Worm (Caenorhabditis elegans) whole organism, L2 larva: ENCODE results near the gene srj-18.

Experiments used
- ZK546.5 ChIP-seq: sonication (generic microtip); optimal IDR thresholded peaks from 2 replicates; lab custom pipeline; 2017; ENCODE audit warnings: missing biosample characterization, missing genetic modification characterization
- alr-1 ChIP-seq: fragments of 150-350 bp; optimal IDR thresholded peaks from 2 replicates; lab custom pipeline; 2014; ENCODE audit warnings: missing biosample characterization, missing genetic modification characterization
- ama-1 ChIP-seq: fragments of 150-350 bp; optimal IDR thresholded peaks from 2 replicates; lab custom pipeline; 2018; ENCODE audit warnings: inconsistent platforms
- crh-2 ChIP-seq: sonication (generic microtip); optimal IDR thresholded peaks from 2 replicates; lab custom pipeline; 2017; ENCODE audit warnings: missing biosample characterization, missing genetic modification characterization
- egl-27 ChIP-seq: sonication (generic microtip); optimal IDR thresholded peaks from 3 replicates; lab custom pipeline; 2017; ENCODE audit warnings: missing biosample characterization, missing genetic modification reagents, missing genetic modification characterization
- elt-1 ChIP-seq: fragments of 150-350 bp; optimal IDR thresholded peaks from 2 replicates; lab custom pipeline; 2014; ENCODE audit warnings: missing biosample characterization, missing genetic modification characterization
- elt-3 ChIP-seq: sonication (generic microtip); optimal IDR thresholded peaks from 2 replicates; lab custom pipeline; 2017; ENCODE audit warnings: missing biosample characterization, missing genetic modification characterization
- fos-1 ChIP-seq: fragments of 150-350 bp; optimal IDR thresholded peaks from 2 replicates; lab custom pipeline; 2014; ENCODE audit warnings: missing biosample characterization, missing genetic modification characterization
- gmeb-1 ChIP-seq: fragments of 150-350 bp; optimal IDR thresholded peaks from 2 replicates; lab custom pipeline; 2014; ENCODE audit warnings: missing biosample characterization, missing genetic modification characterization
- lsy-2 ChIP-seq, 2 experiments: fragments of 150-350 bp in 1 of 2; sonication (generic microtip) in 1 of 2; optimal IDR thresholded peaks; 2 replicates each; lab custom pipeline; 2014 to 2017; ENCODE audit warnings: missing biosample characterization in 2 of 2, missing genetic modification characterization in 2 of 2
- nhr-237 ChIP-seq: fragments of 150-350 bp; optimal IDR thresholded peaks from 2 replicates; lab custom pipeline; 2014; ENCODE audit warnings: missing biosample characterization, missing genetic modification characterization
- snpc-4 ChIP-seq: fragments of 150-350 bp; optimal IDR thresholded peaks from 2 replicates; lab custom pipeline; 2014; ENCODE audit warnings: missing biosample characterization, missing genetic modification characterization
- unc-39 ChIP-seq: fragments of 150-350 bp; optimal IDR thresholded peaks from 2 replicates; lab custom pipeline; 2014; ENCODE audit warnings: missing biosample characterization, missing genetic modification characterization
- unc-55 ChIP-seq: fragments of 150-350 bp; sonication (generic microtip); optimal IDR thresholded peaks from 3 replicates; lab custom pipeline; 2014; ENCODE audit warnings: missing biosample characterization, missing genetic modification reagents, missing genetic modification characterization

DNA sequence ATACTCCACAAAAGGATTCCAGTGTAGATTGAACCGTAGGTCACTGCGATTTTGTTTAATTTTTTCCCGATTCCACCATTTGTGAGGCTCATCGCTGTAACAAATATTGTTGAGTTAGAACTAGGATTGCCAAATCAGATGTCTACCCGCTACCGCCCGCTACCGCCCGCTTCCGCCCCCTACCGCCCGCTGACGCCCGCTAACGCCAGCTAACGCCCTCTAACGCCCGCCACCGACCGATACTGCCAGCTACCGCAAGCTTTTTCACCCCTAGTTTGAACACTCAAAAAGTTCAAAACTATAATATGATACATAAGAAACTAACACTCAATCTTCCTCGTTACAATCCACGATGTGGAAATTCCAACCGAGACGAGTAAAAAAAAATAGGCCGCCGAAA lies 15.7 kb upstream of the srj-18 start:
- TF ChIP-seq lsy-2 (tag; optimal IDR thresholded peaks at IDR 0.05; lab: Kevin White, UChicago) (no peak), unc-55 (GFP tag; lab: Kevin White, UChicago) (no peak), fos-1 (tag; lab: Kevin White, UChicago) (no peak), gmeb-1 (tag; lab: Kevin White, UChicago) (no peak), ZK546.5 (tag; lab: Kevin White, UChicago) (no peak), egl-27 (tag; lab: Kevin White, UChicago) (no peak), unc-39 (tag; lab: Kevin White, UChicago) (no peak), elt-3 (tag; lab: Kevin White, UChicago) (no peak), snpc-4 (tag; lab: Kevin White, UChicago) (no peak), elt-1 (tag; lab: Kevin White, UChicago) (no peak), alr-1 (no peak), nhr-237 (tag; lab: Kevin White, UChicago) (no peak), crh-2 (no peak), ama-1 (lab: Kevin White, UChicago) (no peak)
